Worm (Caenorhabditis elegans) whole organism, L2 larva: ENCODE measurements around the gene cgr-1.

Experiments
- C34F6.9 ChIP-seq: fragments of 150-350 bp; optimal IDR thresholded peaks from 2 replicates; lab custom pipeline; 2014; ENCODE audit warnings: missing biosample characterization, missing genetic modification characterization
- F13H6.1 ChIP-seq: sonication (generic microtip); optimal IDR thresholded peaks from 2 replicates; lab custom pipeline; 2016; ENCODE audit warnings: missing genetic modification characterization, missing compliant biosample characterization
- R02D3.7 ChIP-seq: fragments of 150-350 bp; optimal IDR thresholded peaks from 2 replicates; lab custom pipeline; 2014; ENCODE audit warnings: missing biosample characterization, missing genetic modification characterization
- Y55F3AM.14 ChIP-seq: fragments of 200-800 bp; sonication (Bioruptor generic); optimal IDR thresholded peaks from 2 replicates; lab custom pipeline; 2018; ENCODE audit warnings: mild to moderate bottlenecking, missing genetic modification characterization, missing compliant biosample characterization
- ZK546.5 ChIP-seq: sonication (generic microtip); optimal IDR thresholded peaks from 2 replicates; lab custom pipeline; 2017; ENCODE audit warnings: missing biosample characterization, missing genetic modification characterization
- alr-1 ChIP-seq: fragments of 150-350 bp; optimal IDR thresholded peaks from 2 replicates; lab custom pipeline; 2014; ENCODE audit warnings: missing biosample characterization, missing genetic modification characterization
- aly-2 ChIP-seq: fragments of 150-350 bp; optimal IDR thresholded peaks from 2 replicates; lab custom pipeline; 2014; ENCODE audit warnings: missing biosample characterization, missing genetic modification characterization
- ama-1 ChIP-seq: fragments of 150-350 bp; optimal IDR thresholded peaks from 2 replicates; lab custom pipeline; 2018; ENCODE audit warnings: inconsistent platforms
- blmp-1 ChIP-seq: sonication (generic microtip); optimal IDR thresholded peaks from 2 replicates; lab custom pipeline; 2017; ENCODE audit warnings: missing genetic modification characterization, mild to moderate bottlenecking, missing compliant biosample characterization, antibody characterized with exemption, moderate library complexity; ENCODE audit not compliant: insufficient read depth
- ceh-16 ChIP-seq: fragments of 150-350 bp; optimal IDR thresholded peaks from 2 replicates; lab custom pipeline; 2014; ENCODE audit warnings: missing biosample characterization, missing genetic modification characterization
- ceh-82 ChIP-seq: fragments of 150-350 bp; optimal IDR thresholded peaks from 2 replicates; lab custom pipeline; 2014; ENCODE audit warnings: missing biosample characterization, missing genetic modification characterization
- crh-2 ChIP-seq: sonication (generic microtip); optimal IDR thresholded peaks from 2 replicates; lab custom pipeline; 2017; ENCODE audit warnings: missing biosample characterization, missing genetic modification characterization
- egl-27 ChIP-seq: sonication (generic microtip); optimal IDR thresholded peaks from 3 replicates; lab custom pipeline; 2017; ENCODE audit warnings: missing biosample characterization, missing genetic modification reagents, missing genetic modification characterization
- elt-1 ChIP-seq: fragments of 150-350 bp; optimal IDR thresholded peaks from 2 replicates; lab custom pipeline; 2014; ENCODE audit warnings: missing biosample characterization, missing genetic modification characterization
- elt-3 ChIP-seq: sonication (generic microtip); optimal IDR thresholded peaks from 2 replicates; lab custom pipeline; 2017; ENCODE audit warnings: missing biosample characterization, missing genetic modification characterization
- fos-1 ChIP-seq: fragments of 150-350 bp; optimal IDR thresholded peaks from 2 replicates; lab custom pipeline; 2014; ENCODE audit warnings: missing biosample characterization, missing genetic modification characterization
- gmeb-1 ChIP-seq: fragments of 150-350 bp; optimal IDR thresholded peaks from 2 replicates; lab custom pipeline; 2014; ENCODE audit warnings: missing biosample characterization, missing genetic modification characterization
- lin-13 ChIP-seq: fragments of 150-350 bp; optimal IDR thresholded peaks from 2 replicates; lab custom pipeline; 2014; ENCODE audit warnings: missing biosample characterization, missing genetic modification reagents, missing genetic modification characterization
- lin-39 ChIP-seq: fragments of 150-350 bp; optimal IDR thresholded peaks from 2 replicates; lab custom pipeline; 2014; ENCODE audit warnings: missing biosample characterization, missing genetic modification reagents, missing genetic modification characterization
- lsy-2 ChIP-seq, 2 experiments: fragments of 150-350 bp in 1 of 2; sonication (generic microtip) in 1 of 2; optimal IDR thresholded peaks; 2 replicates each; lab custom pipeline; 2014 to 2017; ENCODE audit warnings: missing biosample characterization in 2 of 2, missing genetic modification characterization in 2 of 2
- mab-5 ChIP-seq: fragments of 150-350 bp; optimal IDR thresholded peaks from 2 replicates; lab custom pipeline; 2014; ENCODE audit warnings: missing biosample characterization, missing genetic modification characterization
- mdl-1 ChIP-seq, 2 experiments: fragments of 150-350 bp in 1 of 2; sonication (generic microtip) in 1 of 2; optimal IDR thresholded peaks; 2 replicates each; lab custom pipeline; 2017; ENCODE audit warnings: missing biosample characterization in 2 of 2, missing genetic modification characterization in 2 of 2
- nhr-11 ChIP-seq: fragments of 150-350 bp; optimal IDR thresholded peaks from 2 replicates; lab custom pipeline; 2014; ENCODE audit warnings: missing biosample characterization, missing genetic modification characterization
- nhr-12 ChIP-seq: fragments of 150-350 bp; optimal IDR thresholded peaks from 2 replicates; lab custom pipeline; 2014; ENCODE audit warnings: missing biosample characterization, missing genetic modification characterization
- nhr-129 ChIP-seq: fragments of 150-350 bp; optimal IDR thresholded peaks from 2 replicates; lab custom pipeline; 2014; ENCODE audit warnings: missing biosample characterization, missing genetic modification characterization
- nhr-21 ChIP-seq: fragments of 150-350 bp; optimal IDR thresholded peaks from 2 replicates; lab custom pipeline; 2014; ENCODE audit warnings: missing biosample characterization, missing genetic modification characterization
- nhr-23 ChIP-seq: fragments of 150-350 bp; optimal IDR thresholded peaks from 2 replicates; lab custom pipeline; 2014; ENCODE audit warnings: missing biosample characterization, missing genetic modification reagents, missing genetic modification characterization
- nhr-237 ChIP-seq: fragments of 150-350 bp; optimal IDR thresholded peaks from 2 replicates; lab custom pipeline; 2014; ENCODE audit warnings: missing biosample characterization, missing genetic modification characterization
- nhr-25 ChIP-seq: fragments of 150-350 bp; sonication (generic microtip); optimal IDR thresholded peaks from 3 replicates; lab custom pipeline; 2014; ENCODE audit warnings: missing biosample characterization, missing genetic modification characterization
- nhr-6 ChIP-seq: fragments of 150-350 bp; optimal IDR thresholded peaks from 2 replicates; lab custom pipeline; 2014; ENCODE audit warnings: missing biosample characterization, missing genetic modification characterization
- peb-1 ChIP-seq: fragments of 150-350 bp; optimal IDR thresholded peaks from 2 replicates; lab custom pipeline; 2014; ENCODE audit warnings: missing biosample characterization, missing genetic modification characterization
- sma-3 ChIP-seq: sonication (generic microtip); optimal IDR thresholded peaks from 2 replicates; lab custom pipeline; 2016; ENCODE audit warnings: missing genetic modification reagents, missing genetic modification characterization, missing compliant biosample characterization
- sma-9 ChIP-seq, 2 experiments: fragments of 150-350 bp in 1 of 2; sonication (generic microtip) in 1 of 2; optimal IDR thresholded peaks; 2 replicates each; lab custom pipeline; 2014 to 2016; ENCODE audit warnings: missing genetic modification characterization in 2 of 2, mild to moderate bottlenecking in 1 of 2, missing biosample characterization in 1 of 2, missing compliant biosample characterization in 1 of 2, missing genetic modification reagents in 1 of 2, moderate library complexity in 1 of 2
- snpc-4 ChIP-seq: fragments of 150-350 bp; optimal IDR thresholded peaks from 2 replicates; lab custom pipeline; 2014; ENCODE audit warnings: missing biosample characterization, missing genetic modification characterization
- unc-39 ChIP-seq: fragments of 150-350 bp; optimal IDR thresholded peaks from 2 replicates; lab custom pipeline; 2014; ENCODE audit warnings: missing biosample characterization, missing genetic modification characterization
- ztf-1 ChIP-seq: fragments of 200-800 bp; sonication (Bioruptor generic); conservative IDR thresholded peaks from 2 replicates; pipeline ENCODE4 v1.3.6; 2022; ENCODE audit warnings: missing genetic modification characterization, missing compliant biosample characterization
- ztf-11 ChIP-seq: sonication (generic microtip); optimal IDR thresholded peaks from 2 replicates; lab custom pipeline; 2017; ENCODE audit warnings: missing biosample characterization, missing genetic modification characterization

cgr-1 gene

ce11 chrX:3585625-3586024 lies 14.6 kb downstream of the cgr-1 start, which contains the start of gene T27A10.2:
Gene T27A10.2 (plus strand): TSS chrX:3585957.
- TF ChIP-seq ztf-11 (tag; lab: Kevin White, UChicago) (no peak), ama-1 (lab: Kevin White, UChicago) (no peak), lin-13 (GFP tag; lab: Kevin White, UChicago) (no peak), unc-39 (tag; lab: Kevin White, UChicago) (no peak), aly-2 (tag; lab: Kevin White, UChicago) (no peak), nhr-25 (no peak), lin-39 (tag; lab: Kevin White, UChicago) (no peak), nhr-129 (no peak), gmeb-1 (tag; lab: Kevin White, UChicago) (no peak), nhr-11 (tag; lab: Kevin White, UChicago) (no peak), elt-1 (no peak)
- TF ChIP-seq, all 48 proteins: peak for 0

- TF ChIP-seq lsy-2 (tag; optimal IDR thresholded peaks at IDR 0.05; lab: Kevin White, UChicago), result no peak
- TF ChIP-seq nhr-237 (tag; lab: Kevin White, UChicago), result no peak
- TF ChIP-seq R02D3.7 (tag; lab: Kevin White, UChicago), result no peak
- no peak for TF ChIP-seq crh-2
- TF ChIP-seq nhr-25, result no peak
- TF ChIP-seq C34F6.9 (tag; lab: Kevin White, UChicago), result no peak
- TF ChIP-seq nhr-6 (tag; lab: Kevin White, UChicago), result no peak
- TF ChIP-seq nhr-21, result no peak
- no peak for TF ChIP-seq gmeb-1 (tag; lab: Kevin White, UChicago)
- TF ChIP-seq unc-39 (tag; lab: Kevin White, UChicago), result no peak
- TF ChIP-seq sma-9 (GFP tag; optimal IDR thresholded peaks at IDR 0.05; lab: Kevin White, UChicago), result no peak
- TF ChIP-seq sma-9 (tag; optimal IDR thresholded peaks at IDR 0.05; lab: Kevin White, UChicago), result no peak
- no peak for TF ChIP-seq nhr-129
- no peak for TF ChIP-seq ZK546.5
- no peak for TF ChIP-seq sma-3 (GFP tag; lab: Kevin White, UChicago)
- TF ChIP-seq, all 48 proteins: peak for 0
Measured at ce11 chrX:3584481-3584880, 15.8 kb downstream of the cgr-1 start.

- no peak for TF ChIP-seq Y55F3AM.14 (GFP tag; lab: Kevin White, UChicago)
- no peak for TF ChIP-seq peb-1 (tag; lab: Kevin White, UChicago)
- peak; percentile 37 for TF ChIP-seq sma-9 (GFP tag; optimal IDR thresholded peaks at IDR 0.05; lab: Kevin White, UChicago)
- no peak for TF ChIP-seq sma-9 (tag; optimal IDR thresholded peaks at IDR 0.05; lab: Kevin White, UChicago)
- no peak for TF ChIP-seq nhr-237 (tag; lab: Kevin White, UChicago)
- TF ChIP-seq nhr-21, result no peak
- no peak for TF ChIP-seq ztf-1 (GFP tag; lab: Robert Waterston, UW)
- TF ChIP-seq, all 48 proteins: peak for 1
Measured at ce11 chrX:3583436-3583835, 16.8 kb downstream of the cgr-1 start.

- TF ChIP-seq nhr-11 (tag; lab: Kevin White, UChicago) (no peak), sma-9 (GFP tag; optimal IDR thresholded peaks at IDR 0.05; lab: Kevin White, UChicago) (peak; percentile 7), sma-9 (tag; optimal IDR thresholded peaks at IDR 0.05; lab: Kevin White, UChicago) (no peak)
- TF ChIP-seq, all 48 proteins: peak for 1
Measured at ce11 chrX:3581813-3582212, 18.4 kb downstream of the cgr-1 start.

DNA sequence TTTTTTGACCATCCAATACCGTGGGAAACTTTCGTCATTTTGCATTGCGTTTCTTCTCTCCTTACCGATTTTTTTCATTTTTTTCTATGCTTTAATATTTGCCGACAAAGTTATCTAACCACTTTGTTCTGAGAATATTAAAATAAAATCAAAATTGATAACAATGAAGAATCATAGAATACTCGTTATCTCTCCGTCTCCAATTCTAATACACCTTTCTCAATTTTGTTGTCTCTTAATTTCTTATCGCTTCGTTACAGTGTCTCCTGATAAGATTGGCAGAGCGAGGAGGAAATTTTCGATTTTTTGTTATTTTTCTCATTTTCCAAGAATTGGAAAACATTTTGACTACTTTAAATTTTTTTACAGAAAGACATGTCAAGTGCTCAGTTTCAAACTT lies 24.0 kb downstream of the cgr-1 start, which contains the start of gene ckc-1:
Gene ckc-1, plus strand, starts transcription at position 368 of the 400 bp plus-strand sequence.
- TF ChIP-seq Y55F3AM.14 (GFP tag; lab: Kevin White, UChicago), result no peak
- TF ChIP-seq alr-1, result no peak
- TF ChIP-seq lin-13 (GFP tag; lab: Kevin White, UChicago), result no peak
- no peak for TF ChIP-seq ceh-16 (tag; lab: Kevin White, UChicago)
- TF ChIP-seq gmeb-1 (tag; lab: Kevin White, UChicago), result peak; percentile 37
- TF ChIP-seq nhr-237 (tag; lab: Kevin White, UChicago), result no peak
- no peak for TF ChIP-seq aly-2 (tag; lab: Kevin White, UChicago)
- TF ChIP-seq crh-2, result peak; percentile 55
- no peak for TF ChIP-seq blmp-1
- peak; percentile 27 for TF ChIP-seq sma-9 (GFP tag; optimal IDR thresholded peaks at IDR 0.05; lab: Kevin White, UChicago)
- TF ChIP-seq sma-9 (tag; optimal IDR thresholded peaks at IDR 0.05; lab: Kevin White, UChicago), result no peak
- no peak for TF ChIP-seq R02D3.7 (tag; lab: Kevin White, UChicago)
- peak; percentile 98 for TF ChIP-seq fos-1 (tag; lab: Kevin White, UChicago)
- no peak for TF ChIP-seq egl-27 (tag; lab: Kevin White, UChicago)
- TF ChIP-seq ZK546.5, result no peak
- TF ChIP-seq nhr-23, result no peak

ce11 chrX:3573482-3573881 lies 26.8 kb downstream of the cgr-1 start, which contains the start of gene T27A10.5:
Gene T27A10.5 (minus strand): TSS chrX:3573582.
- TF ChIP-seq sma-3 (GFP tag; lab: Kevin White, UChicago) (no peak), ztf-1 (GFP tag; lab: Robert Waterston, UW) (no peak), elt-1 (no peak), alr-1 (no peak), snpc-4 (tag; lab: Kevin White, UChicago) (no peak), sma-9 (GFP tag; optimal IDR thresholded peaks at IDR 0.05; lab: Kevin White, UChicago) (no peak), sma-9 (tag; optimal IDR thresholded peaks at IDR 0.05; lab: Kevin White, UChicago) (no peak), ceh-82 (tag; lab: Kevin White, UChicago) (no peak), nhr-12 (tag; lab: Kevin White, UChicago) (no peak), mdl-1 (tag; optimal IDR thresholded peaks at IDR 0.05; lab: Kevin White, UChicago) (no peak), mab-5 (no peak), F13H6.1 (tag; lab: Kevin White, UChicago) (no peak), nhr-129 (no peak), ztf-11 (tag; lab: Kevin White, UChicago) (no peak), aly-2 (tag; lab: Kevin White, UChicago) (no peak), crh-2 (no peak), elt-3 (tag; lab: Kevin White, UChicago) (no peak), ZK546.5 (no peak), ceh-16 (tag; lab: Kevin White, UChicago) (no peak), R02D3.7 (tag; lab: Kevin White, UChicago) (no peak)
